Fruit fly (Drosophila melanogaster): ENCODE results near the gene CG5381.
A peak's percentile ranks its signal among the peaks of the same experiment; 100 is the strongest.

CG5381 gene

DNA sequence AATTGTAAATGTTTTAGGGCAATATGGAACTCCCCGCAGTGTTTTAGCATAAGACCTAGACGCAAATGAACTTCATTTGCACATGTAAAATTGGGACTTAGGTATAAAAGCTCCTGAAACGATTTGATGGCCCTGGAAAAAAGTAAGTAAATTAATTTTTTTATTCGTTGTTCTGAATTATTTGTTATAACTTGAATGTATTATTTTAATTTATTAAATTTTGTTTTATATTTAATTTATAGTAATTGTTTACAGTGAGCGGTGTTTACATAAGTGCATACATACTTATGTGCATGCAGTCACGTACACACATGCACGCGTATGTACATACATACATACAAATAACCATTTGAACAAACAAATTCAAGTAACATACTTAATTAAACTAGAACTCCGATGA, 46.5 kb downstream of the CG5381 start (continued):
- TF ChIP-seq CG8119 (GFP tag; IDR thresholded peaks at IDR 0.05) (peak; percentile 70; the same call in 2 of the 3 replicates), OdsH (GFP tag; optimal IDR thresholded peaks at IDR 0.05) (no peak), Sox15 (GFP tag; optimal IDR thresholded peaks at IDR 0.05) (no peak), CG6792 (GFP tag; optimal IDR thresholded peaks at IDR 0.05) (peak; percentile 20), achi (GFP tag; optimal IDR thresholded peaks at IDR 0.05) (no peak)

DNA sequence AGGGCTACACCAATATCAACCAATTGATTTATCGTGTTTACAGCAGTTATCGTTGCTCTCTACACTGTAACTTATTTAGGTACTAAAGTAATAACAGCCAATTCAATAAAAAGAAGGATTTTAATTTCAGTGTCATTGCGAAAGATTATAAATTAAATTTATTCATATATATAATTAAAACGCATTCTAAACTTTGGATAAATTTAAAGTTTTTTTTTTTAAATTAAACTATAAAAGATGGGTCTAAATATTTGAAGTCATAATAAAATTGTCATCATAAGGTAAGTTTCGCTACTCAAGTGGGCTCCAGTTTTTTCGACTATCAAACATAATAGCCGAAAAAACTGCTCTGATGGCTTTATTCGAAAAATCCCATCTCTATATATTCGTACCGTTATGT, 50.7 kb downstream of the CG5381 start, which contains the start of gene trk:
Gene trk, minus strand, starts transcription at position 101 of the 400 bp plus-strand sequence.
- no peak for TF ChIP-seq CG4318 (GFP tag; optimal IDR thresholded peaks at IDR 0.05)
- no peak for TF ChIP-seq net (GFP tag; optimal IDR thresholded peaks at IDR 0.05)
- TF ChIP-seq CG31627 (GFP tag; optimal IDR thresholded peaks at IDR 0.05): no peak
- TF ChIP-seq acj6 (GFP tag; optimal IDR thresholded peaks at IDR 0.05): no peak
- TF ChIP-seq dac (GFP tag; optimal IDR thresholded peaks at IDR 0.05): no peak
- TF ChIP-seq ss (GFP tag; optimal IDR thresholded peaks at IDR 0.05): no peak
- TF ChIP-seq Ets21C (GFP tag; optimal IDR thresholded peaks at IDR 0.05): no peak
- TF ChIP-seq Eip78C (GFP tag): no peak
- TF ChIP-seq CG11762 (GFP tag; optimal IDR thresholded peaks at IDR 0.05; ENCODE audit: insufficient read depth): no peak
- no peak for TF ChIP-seq Hr38 (GFP tag; optimal IDR thresholded peaks at IDR 0.05)

DNA sequence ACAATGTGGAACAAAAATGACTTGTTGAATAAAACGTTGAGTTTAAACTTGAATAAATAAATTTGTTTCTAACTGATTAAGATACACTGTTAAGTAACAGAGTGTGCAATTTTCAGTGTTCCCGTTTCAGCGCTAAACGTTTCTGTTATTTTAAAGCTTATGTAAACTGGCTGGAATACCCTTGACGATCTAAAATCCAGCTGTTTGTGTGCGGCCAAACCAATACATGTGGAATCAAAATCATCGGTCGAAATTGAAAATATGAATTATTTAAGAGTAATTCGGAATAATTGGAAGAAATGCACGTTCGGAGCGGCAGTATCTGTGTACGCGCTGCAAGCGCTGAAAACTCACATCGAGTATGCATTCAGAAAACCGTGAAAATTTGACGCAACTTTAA, 53.0 kb downstream of the CG5381 start, which contains the start of gene Mulk:
Gene Mulk, plus strand, starts transcription at position 198 of the 400 bp plus-strand sequence.
- TF ChIP-seq achi (GFP tag; optimal IDR thresholded peaks at IDR 0.05) (no peak), CG15336 (GFP tag; IDR thresholded peaks at IDR 0.05) (no peak), Lpt (GFP tag; optimal IDR thresholded peaks at IDR 0.05) (no peak), CG6792 (GFP tag; optimal IDR thresholded peaks at IDR 0.05) (no peak), Sox14 (GFP tag; optimal IDR thresholded peaks at IDR 0.05) (no peak), CG6276 (GFP tag; optimal IDR thresholded peaks at IDR 0.05) (no peak), Blimp-1 (GFP tag; optimal IDR thresholded peaks at IDR 0.05) (no peak), Hr4 (GFP tag; optimal IDR thresholded peaks at IDR 0.05) (no peak), esn (GFP tag; optimal IDR thresholded peaks at IDR 0.05) (no peak), ss (GFP tag; optimal IDR thresholded peaks at IDR 0.05) (no peak), Smox (GFP tag; optimal IDR thresholded peaks at IDR 0.05) (no peak), Sox15 (GFP tag; optimal IDR thresholded peaks at IDR 0.05) (no peak), CG32006 (GFP tag; optimal IDR thresholded peaks at IDR 0.05) (no peak), Met (GFP tag; optimal IDR thresholded peaks at IDR 0.05) (no peak)

DNA sequence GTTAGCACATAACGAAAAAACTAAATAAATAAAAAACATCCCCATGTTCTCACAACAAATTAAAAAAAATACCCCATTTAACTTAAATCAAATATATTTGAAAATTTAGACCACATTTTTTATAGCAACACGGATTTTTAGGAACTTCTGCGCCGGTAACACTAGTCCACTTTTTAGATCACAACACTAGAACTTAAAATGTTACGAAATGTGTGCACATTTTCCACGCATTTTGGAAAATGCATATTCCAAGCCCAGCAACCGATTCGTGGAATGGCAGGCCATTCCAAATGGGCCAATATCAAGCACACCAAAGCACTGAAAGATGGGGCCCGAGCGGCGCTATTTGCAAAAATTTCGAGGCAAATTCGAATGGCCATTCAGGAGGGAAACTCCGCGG, 54.2 kb downstream of the CG5381 start, which contains the start of gene CG4957:
Gene CG4957, plus strand, starts transcription at position 185 of the 400 bp plus-strand sequence.
- no peak for TF ChIP-seq CG10631 (GFP tag; optimal IDR thresholded peaks at IDR 0.05)
- TF ChIP-seq dac (GFP tag; optimal IDR thresholded peaks at IDR 0.05): no peak
- no peak for TF ChIP-seq CG31627 (GFP tag; optimal IDR thresholded peaks at IDR 0.05)
- TF ChIP-seq Hr4 (GFP tag; optimal IDR thresholded peaks at IDR 0.05): no peak
- no peak for TF ChIP-seq spab (GFP tag; optimal IDR thresholded peaks at IDR 0.05)
- TF ChIP-seq CG32006 (GFP tag; optimal IDR thresholded peaks at IDR 0.05): no peak

Measured in whole organism, prepupa.